Fruit fly (Drosophila melanogaster) whole organism, embryonic: ENCODE measurements around the gene CG10584.
A peak's percentile ranks its signal among the peaks of the same experiment; 100 is the strongest.

Experiments used
- Abd-B ChIP-seq: fragments of 200-800 bp; sonication (Bioruptor generic); optimal IDR thresholded peaks from 2 replicates; lab custom pipeline; 2018; ENCODE audit warnings: missing biosample characterization, mild to moderate bottlenecking, missing genetic modification characterization, moderate library complexity
- Atf3 ChIP-seq: fragments of 200-800 bp; sonication (Bioruptor generic); optimal IDR thresholded peaks from 3 replicates; lab custom pipeline; 2016; ENCODE audit warnings: missing biosample characterization, missing genetic modification characterization
- Atf6 ChIP-seq: fragments of 200-800 bp; sonication (Bioruptor generic); IDR thresholded peaks from 2 replicates; pipeline ENCODE4 v1.3.6; 2022; ENCODE audit warnings: missing biosample characterization, missing genetic modification characterization
- Awh ChIP-seq: fragments of 200-800 bp; sonication (Bioruptor generic); IDR thresholded peaks from 2 replicates; pipeline ENCODE4, ENCODE4 v1.3.6; 2022; ENCODE audit warnings: missing biosample characterization, missing genetic modification characterization
- C15 ChIP-seq: fragments of 200-800 bp; sonication (Bioruptor generic); IDR thresholded peaks from 3 replicates; pipeline ENCODE4 v1.3.6; 2022; ENCODE audit warnings: missing biosample characterization, missing genetic modification characterization
- CG11247 ChIP-seq: fragments of 200-800 bp; sonication (Bioruptor generic); IDR thresholded peaks from 2 replicates; pipeline ENCODE4 v1.3.6; 2022; ENCODE audit warnings: missing biosample characterization, missing genetic modification characterization
- CG11560 ChIP-seq: fragments of 200-800 bp; sonication (Bioruptor generic); IDR thresholded peaks from 3 replicates; pipeline ENCODE4 v1.3.6; 2022; ENCODE audit warnings: missing biosample characterization, missing genetic modification characterization
- CG11696 ChIP-seq: fragments of 200-800 bp; sonication (Bioruptor generic); IDR thresholded peaks from 2 replicates; pipeline ENCODE4 v1.3.6; 2022; ENCODE audit warnings: missing biosample characterization, missing genetic modification characterization
- CG13296 ChIP-seq: fragments of 200-800 bp; sonication (Bioruptor generic); optimal IDR thresholded peaks from 3 replicates; lab custom pipeline; 2018; ENCODE audit warnings: missing biosample characterization, mild to moderate bottlenecking, missing genetic modification characterization
- CG13894 ChIP-seq: fragments of 200-800 bp; sonication (Bioruptor generic); optimal IDR thresholded peaks from 3 replicates; lab custom pipeline; 2018; ENCODE audit warnings: missing biosample characterization, mild to moderate bottlenecking, missing genetic modification characterization, moderate library complexity
- CG14014 ChIP-seq: fragments of 200-800 bp; sonication (Bioruptor generic); IDR thresholded peaks from 2 replicates; pipeline ENCODE4 v1.3.6; 2022; ENCODE audit warnings: missing biosample characterization, missing genetic modification characterization
- CG14965 ChIP-seq: fragments of 200-800 bp; sonication (Bioruptor generic); optimal IDR thresholded peaks from 2 replicates; lab custom pipeline; 2016; ENCODE audit warnings: missing biosample characterization, missing genetic modification characterization, borderline replicate concordance
- CG15269 ChIP-seq: fragments of 200-800 bp; sonication (Bioruptor generic); optimal IDR thresholded peaks from 2 replicates; lab custom pipeline; 2018; ENCODE audit warnings: missing biosample characterization, mild to moderate bottlenecking, missing genetic modification characterization, moderate library complexity
- CG17186 ChIP-seq: fragments of 200-800 bp; sonication (Bioruptor generic); optimal IDR thresholded peaks from 3 replicates; lab custom pipeline; 2017; ENCODE audit warnings: missing biosample characterization, missing genetic modification reagents, missing genetic modification characterization
- CG17361 ChIP-seq: fragments of 200-800 bp; sonication (Bioruptor generic); IDR thresholded peaks from 3 replicates; pipeline ENCODE4 v1.3.6; 2022; ENCODE audit warnings: missing biosample characterization, missing genetic modification characterization
- CG3163 ChIP-seq: fragments of 200-800 bp; sonication (Bioruptor generic); optimal IDR thresholded peaks from 3 replicates; lab custom pipeline; 2016; ENCODE audit warnings: missing biosample characterization, missing genetic modification characterization
- CG32767 ChIP-seq: fragments of 200-800 bp; sonication (Bioruptor generic); IDR thresholded peaks from 2 replicates; pipeline ENCODE4 v1.3.6; 2022; ENCODE audit warnings: missing biosample characterization, missing genetic modification characterization
- CG34422 ChIP-seq: fragments of 200-800 bp; sonication (Bioruptor generic); IDR thresholded peaks from 3 replicates; pipeline ENCODE4 v1.3.6; 2022; ENCODE audit warnings: missing biosample characterization, missing genetic modification characterization
- CG3995 ChIP-seq: fragments of 200-800 bp; sonication (Bioruptor generic); optimal IDR thresholded peaks from 3 replicates; lab custom pipeline; 2016; ENCODE audit warnings: missing biosample characterization, missing genetic modification characterization
- CG42726 ChIP-seq: fragments of 200-800 bp; sonication (Bioruptor generic); IDR thresholded peaks from 2 replicates; pipeline ENCODE4 v1.3.6; 2022; ENCODE audit warnings: missing biosample characterization, missing genetic modification characterization; ENCODE audit not compliant: partially characterized antibody
- CG4360 ChIP-seq: fragments of 200-800 bp; sonication (Bioruptor generic); IDR thresholded peaks from 2 replicates; pipeline ENCODE4 v1.3.6; 2022; ENCODE audit warnings: missing biosample characterization, missing genetic modification characterization
- CG6175 ChIP-seq: fragments of 200-800 bp; sonication (Bioruptor generic); IDR thresholded peaks from 3 replicates; pipeline ENCODE4 v1.3.6; 2022; ENCODE audit warnings: missing biosample characterization, missing genetic modification characterization
- CG6683 ChIP-seq: fragments of 200-800 bp; sonication (Bioruptor generic); optimal IDR thresholded peaks from 2 replicates; lab custom pipeline; 2017; ENCODE audit warnings: missing biosample characterization, mild to moderate bottlenecking, missing genetic modification characterization, missing genetic modification reagents
- CG6813 ChIP-seq: fragments of 200-800 bp; sonication (Bioruptor generic); optimal IDR thresholded peaks from 2 replicates; lab custom pipeline; 2017; ENCODE audit warnings: missing biosample characterization, missing genetic modification characterization, mild to moderate bottlenecking, moderate library complexity, missing genetic modification reagents
- CG8281 ChIP-seq: fragments of 200-800 bp; sonication (Bioruptor generic); optimal IDR thresholded peaks from 2 replicates; lab custom pipeline; 2018; ENCODE audit warnings: missing biosample characterization, mild to moderate bottlenecking, missing genetic modification characterization, moderate library complexity
- Dll ChIP-seq: fragments of 200-800 bp; sonication (Bioruptor generic); IDR thresholded peaks from 4 replicates; pipeline ENCODE4 v1.3.6; 2022; ENCODE audit warnings: missing biosample characterization, missing genetic modification characterization; ENCODE audit not compliant: partially characterized antibody
- Doc3 ChIP-seq: fragments of 200-800 bp; sonication (Bioruptor generic); IDR thresholded peaks from 3 replicates; pipeline ENCODE4 v1.3.6; 2022; ENCODE audit warnings: missing biosample characterization, missing genetic modification characterization; ENCODE audit not compliant: partially characterized antibody
- E2f1 ChIP-seq: fragments of 200-800 bp; sonication (Bioruptor generic); IDR thresholded peaks from 2 replicates; pipeline ENCODE4 v1.3.6; 2022; ENCODE audit warnings: missing biosample characterization, missing genetic modification characterization
- ERR ChIP-seq: fragments of 200-800 bp; sonication (Bioruptor generic); optimal IDR thresholded peaks from 2 replicates; lab custom pipeline; 2016; ENCODE audit warnings: missing biosample characterization, missing genetic modification characterization
- H15 ChIP-seq: fragments of 200-800 bp; sonication (Bioruptor generic); IDR thresholded peaks from 3 replicates; pipeline ENCODE4 v1.3.6; 2022; ENCODE audit warnings: missing biosample characterization, missing genetic modification characterization
- Hey ChIP-seq: fragments of 200-800 bp; sonication (Bioruptor generic); optimal IDR thresholded peaks from 3 replicates; lab custom pipeline; 2018; ENCODE audit warnings: missing biosample characterization, mild to moderate bottlenecking, missing genetic modification characterization
- Myb ChIP-seq: fragments of 200-800 bp; sonication (Bioruptor generic); optimal IDR thresholded peaks from 2 replicates; lab custom pipeline; 2016; ENCODE audit warnings: missing biosample characterization, missing genetic modification characterization
- Neu2 ChIP-seq: fragments of 200-800 bp; sonication (Bioruptor generic); optimal IDR thresholded peaks from 3 replicates; lab custom pipeline; 2016; ENCODE audit warnings: missing biosample characterization, missing genetic modification characterization, borderline replicate concordance
- Six4 ChIP-seq: fragments of 200-800 bp; sonication (Bioruptor generic); optimal IDR thresholded peaks from 2 replicates; lab custom pipeline; 2016; ENCODE audit warnings: missing biosample characterization, missing genetic modification characterization
- aop ChIP-seq: fragments of 200-800 bp; sonication (Bioruptor generic); IDR thresholded peaks from 2 replicates; pipeline ENCODE4 v1.3.6; 2022; ENCODE audit warnings: missing biosample characterization, missing genetic modification characterization
- bsh ChIP-seq, 2 experiments: fragments of 200-800 bp; sonication (Bioruptor generic); optimal IDR thresholded peaks; 2 replicates each; lab custom pipeline; 2017 to 2018; ENCODE audit warnings: mild to moderate bottlenecking in 2 of 2, missing biosample characterization in 2 of 2, missing genetic modification characterization in 2 of 2, moderate library complexity in 1 of 2
- chif ChIP-seq, 2 experiments: fragments of 200-800 bp; sonication (Bioruptor generic); optimal IDR thresholded peaks; 3 replicates each; lab custom pipeline; 2016; ENCODE audit warnings: missing biosample characterization in 2 of 2, missing genetic modification characterization in 2 of 2
- cwo ChIP-seq: fragments of 200-800 bp; sonication (Bioruptor generic); optimal IDR thresholded peaks from 3 replicates; lab custom pipeline; 2017; ENCODE audit warnings: missing biosample characterization, missing genetic modification characterization, mild to moderate bottlenecking, moderate library complexity, missing genetic modification reagents
- da ChIP-seq: fragments of 200-800 bp; sonication (Bioruptor generic); optimal IDR thresholded peaks from 2 replicates; lab custom pipeline; 2016; ENCODE audit warnings: missing biosample characterization, missing genetic modification characterization
- dati ChIP-seq: fragments of 200-800 bp; sonication (Bioruptor generic); IDR thresholded peaks from 2 replicates; pipeline ENCODE4 v1.3.6; 2022; ENCODE audit warnings: missing biosample characterization, missing genetic modification characterization
- grau ChIP-seq: fragments of 200-800 bp; optimal IDR thresholded peaks from 3 replicates; lab custom pipeline; 2019; ENCODE audit warnings: missing biosample characterization, mild to moderate bottlenecking, missing genetic modification characterization, moderate library complexity
- hbn ChIP-seq: fragments of 200-800 bp; sonication (Bioruptor generic); IDR thresholded peaks from 2 replicates; pipeline ENCODE4 v1.3.6; 2022; ENCODE audit warnings: missing biosample characterization, missing genetic modification characterization; ENCODE audit not compliant: partially characterized antibody
- kay ChIP-seq: fragments of 200-800 bp; sonication (Bioruptor generic); optimal IDR thresholded peaks from 2 replicates; lab custom pipeline; 2016; ENCODE audit warnings: missing biosample characterization, missing genetic modification characterization
- klu ChIP-seq: fragments of 200-800 bp; sonication (Bioruptor generic); IDR thresholded peaks from 2 replicates; pipeline ENCODE4 v1.3.6; 2022; ENCODE audit warnings: missing biosample characterization, missing genetic modification characterization
- pum ChIP-seq: fragments of 200-800 bp; sonication (Bioruptor generic); optimal IDR thresholded peaks from 2 replicates; lab custom pipeline; 2016; ENCODE audit warnings: missing biosample characterization, missing genetic modification characterization
- repo ChIP-seq: fragments of 200-800 bp; sonication (Bioruptor generic); optimal IDR thresholded peaks from 2 replicates; lab custom pipeline; 2016; ENCODE audit warnings: missing biosample characterization, missing genetic modification characterization
- sc ChIP-seq, 3 experiments: fragments of >200 bp in 2 of 3; fragments of 200-800 bp in 1 of 3; sonication (Bioruptor generic) in 1 of 3; optimal IDR thresholded peaks; 2 replicates in 2 of 3; 3 replicates in 1 of 3; lab custom pipeline; 2017; ENCODE audit warnings: mild to moderate bottlenecking in 1 of 3, missing biosample characterization in 1 of 3, missing genetic modification characterization in 1 of 3, missing genetic modification reagents in 1 of 3
- slou ChIP-seq: fragments of 200-800 bp; sonication (Bioruptor generic); optimal IDR thresholded peaks from 3 replicates; lab custom pipeline; 2016; ENCODE audit warnings: missing biosample characterization, missing genetic modification characterization
- sqz ChIP-seq: fragments of 200-800 bp; sonication (Bioruptor generic); optimal IDR thresholded peaks from 3 replicates; lab custom pipeline; 2018; ENCODE audit warnings: missing biosample characterization, mild to moderate bottlenecking, missing genetic modification characterization
- tna ChIP-seq: fragments of 200-800 bp; sonication (Bioruptor generic); IDR thresholded peaks from 2 replicates; pipeline ENCODE4 v1.3.6; 2022; ENCODE audit warnings: missing biosample characterization, missing genetic modification characterization; ENCODE audit not compliant: partially characterized antibody
- z ChIP-seq: fragments of 200-800 bp; sonication (Bioruptor generic); IDR thresholded peaks from 3 replicates; pipeline ENCODE4 v1.3.6; 2022; ENCODE audit warnings: missing biosample characterization, missing genetic modification characterization

The CG10584 gene

DNA sequence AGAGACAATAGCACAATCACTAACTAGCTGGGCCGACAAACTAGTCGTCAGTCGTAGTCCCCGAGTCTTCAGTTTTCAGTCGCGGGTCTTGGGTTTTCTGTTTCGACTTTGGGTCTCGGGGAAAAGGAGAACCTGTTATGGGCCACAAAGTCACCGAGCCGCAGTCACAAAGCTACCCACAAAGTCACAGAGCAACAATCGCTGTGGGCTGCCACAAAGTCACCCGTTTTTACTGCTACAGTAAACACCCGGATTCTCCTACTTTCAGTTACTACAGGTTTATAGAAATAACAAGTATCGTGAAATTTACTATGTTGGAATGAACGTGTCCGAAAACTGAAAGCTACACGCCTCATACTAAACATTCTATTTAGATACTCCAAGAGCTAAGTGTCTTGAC, 7.4 kb downstream of the CG10584 start:
- TF ChIP-seq CG6813 (GFP tag; lab: Kevin White, UChicago) (no peak), CG14965 (GFP tag; lab: Kevin White, UChicago) (no peak), C15 (GFP tag; lab: Robert Waterston, UW) (no peak), CG6175 (GFP tag; lab: Robert Waterston, UW) (peak; percentile 59; the same call in 1 of the 3 replicates), klu (no peak), CG42726 (GFP tag; lab: Robert Waterston, UW) (no peak), Six4 (no peak), E2f1 (GFP tag; lab: Robert Waterston, UW) (no peak), grau (tag; lab: Kevin White, UChicago) (peak; percentile 72), Doc3 (GFP tag; lab: Robert Waterston, UW) (no peak), Atf3 (GFP tag; lab: Kevin White, UChicago) (no peak), slou (GFP tag; lab: Kevin White, UChicago) (no peak), da (GFP tag; lab: Kevin White, UChicago) (no peak), kay (no peak), dati (no peak), Myb (no peak), CG8281 (tag; lab: Kevin White, UChicago) (no peak), CG15269 (tag; lab: Kevin White, UChicago) (no peak), Awh (peak; percentile 49; the same call in 1 of the 2 replicates), repo (no peak), ERR (GFP tag; lab: Kevin White, UChicago) (no peak), CG13894 (peak; percentile 83), tna (GFP tag; lab: Robert Waterston, UW) (no peak), CG17361 (GFP tag; lab: Robert Waterston, UW) (no peak), CG14014 (GFP tag; lab: Robert Waterston, UW) (no peak), aop (GFP tag; lab: Robert Waterston, UW) (no peak), CG6683 (no peak), CG3995 (peak; percentile 62), CG17186 (GFP tag; lab: Kevin White, UChicago) (no peak)

DNA sequence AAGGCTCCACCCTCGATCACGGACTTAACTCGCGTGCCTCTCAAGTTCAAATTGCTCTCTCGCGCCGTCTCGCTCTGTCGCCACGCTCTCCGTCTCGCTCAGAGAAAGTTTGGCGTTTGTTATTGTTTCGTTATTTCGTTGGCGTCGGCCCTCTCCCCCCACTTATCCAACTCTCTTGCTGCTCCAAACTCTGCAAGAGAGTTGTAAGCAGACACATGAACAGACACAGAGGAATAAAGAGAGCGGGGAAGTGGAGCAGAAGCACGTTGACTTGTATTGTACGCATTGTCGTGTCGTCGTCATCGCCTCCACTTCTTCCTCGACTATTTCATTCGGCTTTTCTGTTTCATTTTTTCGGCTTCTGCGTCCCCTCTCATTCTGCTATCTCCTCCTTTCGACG, 7.8 kb downstream of the CG10584 start:
- TF ChIP-seq chif (GFP tag; optimal IDR thresholded peaks at IDR 0.05; lab: Kevin White, UChicago) (no peak), pum (GFP tag; lab: Kevin White, UChicago) (no peak), cwo (peak; percentile 9), CG11696 (GFP tag; lab: Robert Waterston, UW) (no peak), CG11247 (GFP tag; lab: Robert Waterston, UW) (no peak), Dll (GFP tag; lab: Robert Waterston, UW) (0 out of 4 replicates have a peak, but pooled peaks have one; percentile 20), CG11560 (tag; lab: Robert Waterston, UW) (no peak), CG13296 (GFP tag; lab: Kevin White, UChicago) (no peak), hbn (peak; percentile 22; the same call in 1 of the 2 replicates), bsh (GFP tag; optimal IDR thresholded peaks at IDR 0.05; lab: Kevin White, UChicago) (no peak), Hey (tag; lab: Kevin White, UChicago) (no peak), Neu2 (no peak), Abd-B (GFP tag; lab: Kevin White, UChicago) (no peak), Six4 (no peak), sqz (no peak), CG3163 (GFP tag; lab: Kevin White, UChicago) (peak; percentile 96), CG4360 (GFP tag; lab: Robert Waterston, UW) (0 out of 2 replicates have a peak, but pooled peaks have one; percentile 18), Atf6 (GFP tag; lab: Robert Waterston, UW) (no peak), CG32767 (GFP tag; lab: Robert Waterston, UW) (no peak), CG14014 (GFP tag; lab: Robert Waterston, UW) (no peak), z (0 out of 3 replicates have a peak, but pooled peaks have one; percentile 38), H15 (GFP tag; lab: Robert Waterston, UW) (no peak), CG34422 (GFP tag; lab: Robert Waterston, UW) (peak; percentile 14; the same call in 1 of the 3 replicates), sc (optimal IDR thresholded peaks at IDR 0.05; lab: Kevin White, UChicago) (no peak), sc (GFP tag; optimal IDR thresholded peaks at IDR 0.05; lab: Kevin White, UChicago) (no peak)
